Worm (Caenorhabditis elegans): ENCODE results near the gene C10E2.1.

ce11 chrX:16775335-16775835 is 12.8 kb downstream of the C10E2.1 start:
- TF ChIP-seq zfh-2 (GFP tag; conservative IDR thresholded peaks at IDR 0.05) = no peak
- no peak for TF ChIP-seq snpc-4 (GFP tag; optimal IDR thresholded peaks at IDR 0.05)
- TF ChIP-seq snpc-4 (tag; optimal IDR thresholded peaks at IDR 0.05) = no peak
- TF ChIP-seq snpc-1.1 (tag; optimal IDR thresholded peaks at IDR 0.05; ENCODE audit: insufficient read depth) = no peak
- no peak for TF ChIP-seq hlh-26 (GFP tag; conservative IDR thresholded peaks at IDR 0.05)
- no peak for TF ChIP-seq nhr-179 (tag; optimal IDR thresholded peaks at IDR 0.05)
- peak; percentile 71 to 93 for TF ChIP-seq let-607 (tag; optimal IDR thresholded peaks at IDR 0.05)
- TF ChIP-seq lin-26 (GFP tag; IDR thresholded peaks at IDR 0.05) = no peak
- no peak for TF ChIP-seq sea-2 (GFP tag; IDR thresholded peaks at IDR 0.05)
- TF ChIP-seq T26A5.8 (tag; optimal IDR thresholded peaks at IDR 0.05) = no peak
- TF ChIP-seq mcd-1 (GFP tag; IDR thresholded peaks at IDR 0.05) = no peak
- TF ChIP-seq F23B12.7 (tag; optimal IDR thresholded peaks at IDR 0.05; ENCODE audit: insufficient read depth) = no peak
- TF ChIP-seq B0019.2 (GFP tag; conservative IDR thresholded peaks at IDR 0.05) = no peak
- TF ChIP-seq cebp-1 (GFP tag; IDR thresholded peaks at IDR 0.05) = no peak
- no peak for TF ChIP-seq cebp-1 (tag; optimal IDR thresholded peaks at IDR 0.05)
- no peak for TF ChIP-seq D2030.7 (GFP tag; IDR thresholded peaks at IDR 0.05)
